Worm (Caenorhabditis elegans) whole organism, L3 larva: ENCODE results near the gene unc-96.

Experiments used
- R02D3.7 ChIP-seq: fragments of 150-350 bp; optimal IDR thresholded peaks from 2 replicates; lab custom pipeline; 2014; ENCODE audit warnings: missing biosample characterization, missing genetic modification characterization
- ZK546.5 ChIP-seq: sonication (generic microtip); optimal IDR thresholded peaks from 2 replicates; lab custom pipeline; 2017; ENCODE audit warnings: missing biosample characterization, missing genetic modification characterization
- aly-2 ChIP-seq: fragments of 150-350 bp; optimal IDR thresholded peaks from 2 replicates; lab custom pipeline; 2014; ENCODE audit warnings: missing biosample characterization, missing genetic modification characterization
- ama-1 ChIP-seq: fragments of 150-350 bp; optimal IDR thresholded peaks from 2 replicates; lab custom pipeline; 2018
- ceh-16 ChIP-seq: sonication (generic microtip); optimal IDR thresholded peaks from 2 replicates; lab custom pipeline; 2017; ENCODE audit warnings: missing biosample characterization, missing genetic modification characterization
- ceh-28 ChIP-seq: fragments of 150-350 bp; optimal IDR thresholded peaks from 2 replicates; lab custom pipeline; 2014; ENCODE audit warnings: missing biosample characterization, missing genetic modification reagents, missing genetic modification characterization
- ceh-82 ChIP-seq: fragments of 150-350 bp; optimal IDR thresholded peaks from 2 replicates; lab custom pipeline; 2014; ENCODE audit warnings: missing biosample characterization, missing genetic modification characterization
- ceh-9 ChIP-seq: sonication (generic microtip); optimal IDR thresholded peaks from 2 replicates; lab custom pipeline; 2018; ENCODE audit warnings: missing biosample characterization, missing genetic modification characterization
- daf-12 ChIP-seq: fragments of 150-350 bp; optimal IDR thresholded peaks from 2 replicates; lab custom pipeline; 2014; ENCODE audit warnings: missing biosample characterization, missing genetic modification reagents, missing genetic modification characterization
- egl-27 ChIP-seq: sonication (generic microtip); optimal IDR thresholded peaks from 4 replicates; lab custom pipeline; 2017; ENCODE audit warnings: missing biosample characterization, missing genetic modification reagents, missing genetic modification characterization
- egl-5 ChIP-seq: fragments of 150-350 bp; optimal IDR thresholded peaks from 2 replicates; lab custom pipeline; 2017; ENCODE audit warnings: missing biosample characterization, missing genetic modification reagents, missing genetic modification characterization, inconsistent platforms
- elt-2 ChIP-seq: sonication (generic microtip); optimal IDR thresholded peaks from 2 replicates; lab custom pipeline; 2016; ENCODE audit warnings: missing genetic modification reagents, mild to moderate bottlenecking, missing genetic modification characterization, missing compliant biosample characterization
- elt-3 ChIP-seq, 3 experiments: fragments of 150-350 bp in 1 of 3; sonication (generic microtip) in 2 of 3; optimal IDR thresholded peaks; 2 replicates in 2 of 3; 4 replicates in 1 of 3; lab custom pipeline; 2014 to 2017; ENCODE audit warnings: missing biosample characterization in 3 of 3, missing genetic modification characterization in 3 of 3
- eor-1 ChIP-seq, 2 experiments: fragments of 150-350 bp; optimal IDR thresholded peaks; 2 replicates each; lab custom pipeline; 2014 to 2018; ENCODE audit warnings: missing biosample characterization in 2 of 2, missing genetic modification characterization in 2 of 2
- fkh-2 ChIP-seq: fragments of 150-350 bp; optimal IDR thresholded peaks from 2 replicates; lab custom pipeline; 2014; ENCODE audit warnings: missing biosample characterization, missing genetic modification reagents, missing genetic modification characterization
- fos-1 ChIP-seq: fragments of 150-350 bp; optimal IDR thresholded peaks from 2 replicates; lab custom pipeline; 2014; ENCODE audit warnings: missing biosample characterization, missing genetic modification characterization
- hmg-11 ChIP-seq: sonication (generic microtip); optimal IDR thresholded peaks from 2 replicates; lab custom pipeline; 2016; ENCODE audit warnings: missing genetic modification characterization, missing compliant biosample characterization
- jun-1 ChIP-seq: fragments of 150-350 bp; optimal IDR thresholded peaks from 2 replicates; lab custom pipeline; 2014; ENCODE audit warnings: missing biosample characterization, missing genetic modification reagents, missing genetic modification characterization
- lin-15B ChIP-seq: fragments of 150-350 bp; optimal IDR thresholded peaks from 2 replicates; lab custom pipeline; 2014; ENCODE audit warnings: missing biosample characterization, missing genetic modification characterization
- lin-39 ChIP-seq: fragments of 150-350 bp; optimal IDR thresholded peaks from 2 replicates; lab custom pipeline; 2018; ENCODE audit warnings: missing biosample characterization, missing genetic modification reagents, missing genetic modification characterization
- mdl-1 ChIP-seq: fragments of 150-350 bp; optimal IDR thresholded peaks from 2 replicates; lab custom pipeline; 2014; ENCODE audit warnings: missing biosample characterization, missing genetic modification characterization
- mml-1 ChIP-seq: fragments of 150-350 bp; sonication (generic microtip); optimal IDR thresholded peaks from 3 replicates; lab custom pipeline; 2014; ENCODE audit warnings: missing biosample characterization, missing genetic modification characterization
- nfya-1 ChIP-seq: sonication (generic microtip); optimal IDR thresholded peaks from 2 replicates; lab custom pipeline; 2017; ENCODE audit warnings: missing genetic modification characterization, mild to moderate bottlenecking, missing compliant biosample characterization, antibody characterized with exemption, moderate library complexity; ENCODE audit not compliant: insufficient read depth
- nhr-11 ChIP-seq: fragments of 150-350 bp; optimal IDR thresholded peaks from 2 replicates; lab custom pipeline; 2014; ENCODE audit warnings: missing biosample characterization, missing genetic modification characterization
- nhr-12 ChIP-seq: fragments of 150-350 bp; optimal IDR thresholded peaks from 2 replicates; lab custom pipeline; 2014; ENCODE audit warnings: missing biosample characterization, missing genetic modification characterization
- nhr-23 ChIP-seq: fragments of 150-350 bp; optimal IDR thresholded peaks from 2 replicates; lab custom pipeline; 2014; ENCODE audit warnings: missing biosample characterization, missing genetic modification reagents, missing genetic modification characterization
- nhr-237 ChIP-seq: fragments of 150-350 bp; optimal IDR thresholded peaks from 2 replicates; lab custom pipeline; 2014; ENCODE audit warnings: missing biosample characterization, missing genetic modification characterization
- nhr-28 ChIP-seq: fragments of 150-350 bp; optimal IDR thresholded peaks from 2 replicates; lab custom pipeline; 2014; ENCODE audit warnings: missing biosample characterization, missing genetic modification characterization
- nhr-43 ChIP-seq: sonication (generic microtip); optimal IDR thresholded peaks from 2 replicates; lab custom pipeline; 2016; ENCODE audit warnings: mild to moderate bottlenecking, missing genetic modification characterization, missing compliant biosample characterization; ENCODE audit not compliant: poor library complexity, severe bottlenecking
- nhr-67 ChIP-seq: fragments of 150-350 bp; optimal IDR thresholded peaks from 2 replicates; lab custom pipeline; 2014; ENCODE audit warnings: missing biosample characterization, missing genetic modification characterization
- nhr-77 ChIP-seq: fragments of 150-350 bp; optimal IDR thresholded peaks from 2 replicates; lab custom pipeline; 2014; ENCODE audit warnings: missing biosample characterization, missing genetic modification characterization
- pha-4 ChIP-seq: fragments of 150-350 bp; optimal IDR thresholded peaks from 2 replicates; lab custom pipeline; 2014; ENCODE audit warnings: missing biosample characterization, missing genetic modification reagents, missing genetic modification characterization
- pqm-1 ChIP-seq: fragments of 150-350 bp; optimal IDR thresholded peaks from 2 replicates; lab custom pipeline; 2017; ENCODE audit warnings: missing biosample characterization, missing genetic modification characterization, inconsistent platforms
- sea-2 ChIP-seq: fragments of 150-350 bp; sonication (generic microtip); optimal IDR thresholded peaks from 4 replicates; lab custom pipeline; 2014; ENCODE audit warnings: missing biosample characterization, missing genetic modification reagents, missing genetic modification characterization
- snpc-4 ChIP-seq: fragments of 150-350 bp; optimal IDR thresholded peaks from 2 replicates; lab custom pipeline; 2014; ENCODE audit warnings: missing biosample characterization, missing genetic modification characterization
- tbx-2 ChIP-seq: sonication (generic microtip); optimal IDR thresholded peaks from 2 replicates; lab custom pipeline; 2016; ENCODE audit warnings: mild to moderate bottlenecking, missing genetic modification characterization, missing compliant biosample characterization
- unc-39 ChIP-seq: sonication (generic microtip); optimal IDR thresholded peaks from 4 replicates; lab custom pipeline; 2017; ENCODE audit warnings: missing biosample characterization, missing genetic modification characterization
- unc-62 ChIP-seq: fragments of 150-350 bp; sonication (generic microtip); optimal IDR thresholded peaks from 4 replicates; lab custom pipeline; 2014; ENCODE audit warnings: missing biosample characterization, missing genetic modification reagents, missing genetic modification characterization
- zag-1 ChIP-seq: fragments of 150-350 bp; optimal IDR thresholded peaks from 2 replicates; lab custom pipeline; 2014; ENCODE audit warnings: missing biosample characterization, missing genetic modification characterization
- ztf-11 ChIP-seq: fragments of 150-350 bp; optimal IDR thresholded peaks from 2 replicates; lab custom pipeline; 2014; ENCODE audit warnings: missing biosample characterization, missing genetic modification characterization
- ztf-4 ChIP-seq: fragments of 150-350 bp; optimal IDR thresholded peaks from 2 replicates; lab custom pipeline; 2014; ENCODE audit warnings: missing biosample characterization, missing genetic modification characterization

The unc-96 gene

DNA sequence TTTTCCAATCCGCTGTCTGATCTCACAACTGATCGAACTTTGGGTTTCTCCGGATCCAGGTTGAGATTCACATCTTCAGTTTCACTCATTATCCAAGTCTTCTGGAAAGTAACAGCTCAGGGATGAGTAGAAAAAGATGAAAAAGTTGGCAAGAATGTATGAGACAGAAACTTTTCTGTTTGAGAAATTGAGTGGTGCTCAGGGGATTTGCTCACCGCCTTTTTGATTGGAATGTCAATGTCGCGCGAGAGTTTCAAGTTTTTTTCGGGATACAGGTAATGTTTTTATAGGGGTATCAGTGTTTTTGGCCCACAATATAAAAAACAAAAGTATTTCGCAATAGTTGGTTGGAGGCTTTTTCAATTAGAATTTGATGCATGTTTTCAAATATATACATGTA is at the start of gene unc-96:
unc-96 (minus strand) TSS at position 101 of the 400 bp plus-strand sequence.
- TF ChIP-seq ceh-9 (tag; lab: Kevin White, UChicago) (no peak), ZK546.5 (no peak), nhr-28 (tag; lab: Kevin White, UChicago) (no peak), eor-1 (tag; optimal IDR thresholded peaks at IDR 0.05; lab: Kevin White, UChicago) (no peak), nhr-12 (tag; lab: Kevin White, UChicago) (no peak), egl-5 (tag; lab: Kevin White, UChicago) (no peak), jun-1 (tag; lab: Kevin White, UChicago) (no peak), mml-1 (no peak), nhr-77 (tag; lab: Kevin White, UChicago) (no peak), nhr-237 (tag; lab: Kevin White, UChicago) (no peak), zag-1 (tag; lab: Kevin White, UChicago) (no peak), pha-4 (no peak), nhr-43 (tag; lab: Kevin White, UChicago) (no peak), pqm-1 (tag; lab: Kevin White, UChicago) (no peak), unc-62 (GFP tag; lab: Kevin White, UChicago) (no peak), ztf-11 (tag; lab: Kevin White, UChicago) (no peak), lin-15B (tag; lab: Kevin White, UChicago) (no peak), ztf-4 (tag; lab: Kevin White, UChicago) (no peak), aly-2 (tag; lab: Kevin White, UChicago) (no peak), elt-2 (tag; lab: Kevin White, UChicago) (no peak)
- TF ChIP-seq, all 47 proteins: peak for 0

DNA sequence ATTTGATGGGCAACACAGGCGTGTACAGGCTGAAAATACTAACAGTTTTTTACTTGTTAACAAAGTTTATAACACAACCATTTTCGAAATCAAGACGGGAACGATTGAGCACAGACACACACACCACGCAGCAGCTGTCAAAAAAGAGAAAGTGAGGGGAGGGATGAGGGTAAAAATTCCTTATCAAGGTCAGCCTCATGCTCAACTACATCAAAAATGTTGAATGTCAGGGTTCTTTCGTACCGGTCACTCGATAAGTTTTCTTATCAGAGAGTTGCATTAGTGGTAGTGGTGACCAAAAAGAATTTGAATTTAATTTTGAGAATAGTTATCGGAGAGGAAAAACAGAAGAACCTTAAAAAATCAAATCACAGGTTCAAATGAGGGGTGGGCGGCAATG is 49.5 kb upstream of the unc-96 start, which contains the start of gene T19D7.6:
T19D7.6 (minus strand) TSS at position 198 of the 400 bp plus-strand sequence.
- TF ChIP-seq elt-2 (tag; lab: Kevin White, UChicago) (peak; percentile 72), sea-2 (GFP tag; lab: Kevin White, UChicago) (no peak), nhr-11 (tag; lab: Kevin White, UChicago) (no peak), tbx-2 (tag; lab: Kevin White, UChicago) (no peak), elt-3 (tag; optimal IDR thresholded peaks at IDR 0.05; lab: Kevin White, UChicago) (no peak), nhr-12 (tag; lab: Kevin White, UChicago) (no peak), zag-1 (tag; lab: Kevin White, UChicago) (no peak), hmg-11 (tag; lab: Kevin White, UChicago) (no peak), ceh-16 (no peak), pqm-1 (tag; lab: Kevin White, UChicago) (peak; percentile 37), nhr-28 (tag; lab: Kevin White, UChicago) (no peak)

DNA sequence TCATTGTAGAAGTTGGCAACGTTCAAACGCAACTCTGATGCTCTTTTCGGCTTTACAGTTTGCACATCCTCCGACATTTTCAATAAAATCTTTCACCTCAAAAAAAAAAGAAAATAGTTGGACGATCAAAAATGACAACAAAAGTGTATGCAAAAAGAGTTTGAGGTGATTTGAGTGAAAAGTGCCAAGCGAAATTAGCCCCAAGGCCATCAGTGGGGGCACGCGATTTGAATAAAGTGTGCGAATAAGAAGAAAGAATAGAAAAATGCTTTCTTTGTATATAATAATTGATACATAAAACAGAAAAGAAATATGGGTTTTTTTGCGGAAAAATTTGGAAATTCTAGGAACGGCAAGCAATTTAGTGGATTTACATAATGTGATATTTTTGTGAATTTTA is 45.0 kb upstream of the unc-96 start, which contains the start of gene T19D7.5:
T19D7.5 (minus strand) TSS at position 101 of the 400 bp plus-strand sequence.
- TF ChIP-seq nhr-43 (tag; lab: Kevin White, UChicago) (no peak), mml-1 (no peak), ztf-4 (tag; lab: Kevin White, UChicago) (no peak), jun-1 (tag; lab: Kevin White, UChicago) (no peak), fos-1 (tag; lab: Kevin White, UChicago) (no peak), tbx-2 (tag; lab: Kevin White, UChicago) (no peak), nhr-77 (tag; lab: Kevin White, UChicago) (no peak), egl-5 (tag; lab: Kevin White, UChicago) (no peak), fkh-2 (tag; lab: Kevin White, UChicago) (no peak), sea-2 (GFP tag; lab: Kevin White, UChicago) (no peak), unc-39 (tag; lab: Kevin White, UChicago) (no peak), R02D3.7 (tag; lab: Kevin White, UChicago) (no peak)

DNA sequence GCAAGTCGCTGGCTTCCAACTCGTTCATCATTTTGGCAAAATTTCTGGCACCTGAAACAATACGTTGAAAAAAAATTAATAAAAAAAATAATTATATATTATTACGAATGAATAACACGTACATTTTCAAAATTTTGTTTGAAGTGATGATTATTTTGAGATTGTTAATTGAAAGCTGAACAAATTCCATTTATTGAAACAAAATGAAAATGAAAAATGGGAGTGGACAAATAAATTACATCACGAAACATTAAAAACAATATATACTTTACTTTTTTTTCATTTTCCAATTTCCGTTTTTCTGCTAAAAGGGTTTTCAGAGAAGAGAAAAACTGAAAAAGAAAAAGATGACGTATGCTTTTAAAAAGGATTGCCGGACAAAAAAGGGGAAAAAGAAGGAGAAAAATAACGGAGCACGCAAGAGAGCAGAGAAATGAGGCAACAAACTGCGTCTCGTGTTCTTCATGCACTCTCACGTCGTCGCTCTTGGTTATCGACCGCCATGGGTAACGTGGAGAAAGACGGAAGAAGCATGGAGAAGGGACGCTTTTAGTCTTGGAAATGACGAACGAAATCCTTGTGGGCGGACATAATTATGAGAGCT is 40.7 kb upstream of the unc-96 start, which contains the start of gene rund-1:
rund-1 (minus strand) TSS at position 51 of the 604 bp plus-strand sequence.
- TF ChIP-seq pha-4 (peak; percentile 13), mdl-1 (tag; lab: Kevin White, UChicago) (no peak), unc-39 (tag; lab: Kevin White, UChicago) (no peak), mml-1 (no peak), nhr-23 (tag; lab: Kevin White, UChicago) (no peak), zag-1 (tag; lab: Kevin White, UChicago) (no peak), nhr-237 (tag; lab: Kevin White, UChicago) (no peak), nhr-43 (tag; lab: Kevin White, UChicago) (no peak), ceh-28 (tag; lab: Kevin White, UChicago) (peak; percentile 27), egl-27 (tag; lab: Kevin White, UChicago) (no peak), nhr-67 (tag; lab: Kevin White, UChicago) (no peak), elt-2 (tag; lab: Kevin White, UChicago) (peak; percentile 11), ztf-11 (tag; lab: Kevin White, UChicago) (no peak), fos-1 (tag; lab: Kevin White, UChicago) (no peak), ceh-9 (tag; lab: Kevin White, UChicago) (no peak), elt-3 (tag; optimal IDR thresholded peaks at IDR 0.05; lab: Kevin White, UChicago) (no peak), snpc-4 (tag; lab: Kevin White, UChicago) (peak; percentile 65), R02D3.7 (tag; lab: Kevin White, UChicago) (no peak), fkh-2 (tag; lab: Kevin White, UChicago) (no peak), pqm-1 (tag; lab: Kevin White, UChicago) (no peak), ama-1 (no peak), lin-15B (tag; lab: Kevin White, UChicago) (no peak), nhr-77 (tag; lab: Kevin White, UChicago) (no peak), ceh-82 (tag; lab: Kevin White, UChicago) (no peak), nfya-1 (tag; lab: Kevin White, UChicago) (peak; percentile 77), daf-12 (no peak), nhr-12 (tag; lab: Kevin White, UChicago) (no peak), aly-2 (tag; lab: Kevin White, UChicago) (no peak), lin-39 (tag; lab: Kevin White, UChicago) (peak; percentile 8), egl-5 (tag; lab: Kevin White, UChicago) (no peak)
